Worm (Caenorhabditis elegans): Measurements from ENCODE around the gene srg-47.

DNA sequence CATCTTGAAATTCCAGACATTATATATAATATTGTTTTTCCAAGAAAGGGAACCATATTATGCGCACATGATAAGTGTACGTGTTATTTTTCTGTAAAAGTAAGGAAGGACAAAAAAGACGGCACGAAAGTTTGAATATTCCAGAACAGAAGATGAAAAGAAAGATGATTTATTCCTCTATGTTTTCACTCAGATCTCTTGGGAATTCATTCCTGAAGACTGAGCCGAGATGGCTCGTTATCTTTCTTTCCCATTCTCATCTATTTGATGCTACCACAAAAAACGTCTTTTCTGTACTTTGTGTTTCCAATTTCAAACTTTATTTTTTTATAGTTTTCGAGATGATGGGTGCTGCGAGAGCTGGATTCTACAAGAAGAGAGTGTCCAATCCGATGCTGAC lies 47.7 kb upstream of the srg-47 start:
- TF ChIP-seq sptf-1 (tag; optimal IDR thresholded peaks at IDR 0.05) (no peak), ceh-82 (tag; optimal IDR thresholded peaks at IDR 0.05) (no peak), elt-3 (tag; optimal IDR thresholded peaks at IDR 0.05) (no peak), unc-62 (GFP tag; optimal IDR thresholded peaks at IDR 0.05) (no peak), hlh-4 (tag; optimal IDR thresholded peaks at IDR 0.05) (no peak), lin-13 (GFP tag; optimal IDR thresholded peaks at IDR 0.05) (no peak), egl-27 (tag; optimal IDR thresholded peaks at IDR 0.05) (no peak), zag-1 (tag; optimal IDR thresholded peaks at IDR 0.05) (no peak)
